Fruit fly (Drosophila melanogaster) whole organism, embryonic: ENCODE results near the gene CG43400.

Experiments used
- Aef1 ChIP-seq: fragments of 200-800 bp; sonication (Bioruptor generic); IDR thresholded peaks from 3 replicates; pipeline ENCODE4 v1.3.6; 2022; ENCODE audit warnings: missing biosample characterization, missing genetic modification characterization
- Bteb2 ChIP-seq: fragments of 200-800 bp; sonication (Bioruptor generic); optimal IDR thresholded peaks from 2 replicates; lab custom pipeline; 2016; ENCODE audit warnings: missing biosample characterization, missing genetic modification characterization
- CG10147 ChIP-seq: fragments of 200-800 bp; sonication (Bioruptor generic); optimal IDR thresholded peaks from 2 replicates; lab custom pipeline; 2019; ENCODE audit warnings: missing biosample characterization, mild to moderate bottlenecking, missing genetic modification characterization, moderate library complexity
- CG10366 ChIP-seq: fragments of 200-800 bp; sonication (Bioruptor generic); IDR thresholded peaks from 2 replicates; pipeline ENCODE4 v1.3.6; 2022; ENCODE audit warnings: missing biosample characterization, missing genetic modification characterization
- CG10462 ChIP-seq: fragments of 200-800 bp; sonication (Bioruptor generic); optimal IDR thresholded peaks from 2 replicates; lab custom pipeline; 2016; ENCODE audit warnings: missing biosample characterization, missing genetic modification characterization
- CG12299 ChIP-seq: fragments of 200-800 bp; sonication (Bioruptor generic); optimal IDR thresholded peaks from 2 replicates; lab custom pipeline; 2018; ENCODE audit warnings: missing biosample characterization, mild to moderate bottlenecking, missing genetic modification characterization
- CG13624 ChIP-seq: fragments of 200-800 bp; sonication (Bioruptor generic); optimal IDR thresholded peaks from 2 replicates; lab custom pipeline; 2016; ENCODE audit warnings: missing biosample characterization, missing genetic modification characterization
- CG14965 ChIP-seq: fragments of 200-800 bp; sonication (Bioruptor generic); optimal IDR thresholded peaks from 2 replicates; lab custom pipeline; 2016; ENCODE audit warnings: missing biosample characterization, missing genetic modification characterization, borderline replicate concordance
- CG16779 ChIP-seq: fragments of 200-800 bp; sonication (Bioruptor generic); IDR thresholded peaks from 2 replicates; pipeline ENCODE4 v1.3.6; 2022; ENCODE audit warnings: missing biosample characterization, missing genetic modification characterization
- CG17385 ChIP-seq: fragments of 200-800 bp; sonication (Bioruptor generic); optimal IDR thresholded peaks from 3 replicates; lab custom pipeline; 2018; ENCODE audit warnings: missing biosample characterization, mild to moderate bottlenecking, missing genetic modification characterization
- CG18764 ChIP-seq: fragments of 200-800 bp; sonication (Bioruptor generic); optimal IDR thresholded peaks from 3 replicates; lab custom pipeline; 2016; ENCODE audit warnings: missing biosample characterization, missing genetic modification characterization
- CG2120 ChIP-seq: fragments of 200-800 bp; sonication (Bioruptor generic); optimal IDR thresholded peaks from 3 replicates; lab custom pipeline; 2016; ENCODE audit warnings: missing biosample characterization, missing genetic modification characterization
- CG2678 ChIP-seq: fragments of 200-800 bp; sonication (Bioruptor generic); optimal IDR thresholded peaks from 3 replicates; lab custom pipeline; 2019; ENCODE audit warnings: missing biosample characterization, mild to moderate bottlenecking, missing genetic modification characterization, moderate library complexity
- CG31224 ChIP-seq: fragments of 200-800 bp; sonication (Bioruptor generic); IDR thresholded peaks from 2 replicates; pipeline ENCODE4 v1.3.6; 2022; ENCODE audit warnings: missing biosample characterization, missing genetic modification characterization
- CG31388 ChIP-seq: fragments of 200-800 bp; sonication (Bioruptor generic); optimal IDR thresholded peaks from 2 replicates; lab custom pipeline; 2016; ENCODE audit warnings: missing biosample characterization, missing genetic modification characterization
- CG32772 ChIP-seq: fragments of 200-800 bp; sonication (Bioruptor generic); IDR thresholded peaks from 2 replicates; pipeline ENCODE4 v1.3.6; 2022; ENCODE audit warnings: missing biosample characterization, missing genetic modification characterization
- CG4282 ChIP-seq: fragments of 200-800 bp; sonication (Bioruptor generic); optimal IDR thresholded peaks from 2 replicates; lab custom pipeline; 2016; ENCODE audit warnings: missing biosample characterization, missing genetic modification characterization
- CG7928 ChIP-seq: fragments of 200-800 bp; sonication (Bioruptor generic); optimal IDR thresholded peaks from 2 replicates; lab custom pipeline; 2017; ENCODE audit warnings: missing biosample characterization, mild to moderate bottlenecking, missing genetic modification characterization
- CG8388 ChIP-seq: fragments of 200-800 bp; sonication (Bioruptor generic); optimal IDR thresholded peaks from 2 replicates; lab custom pipeline; 2019; ENCODE audit warnings: missing biosample characterization, mild to moderate bottlenecking, missing genetic modification characterization, moderate library complexity
- CG9876 ChIP-seq: fragments of 200-800 bp; sonication (Bioruptor generic); optimal IDR thresholded peaks from 2 replicates; lab custom pipeline; 2016; ENCODE audit warnings: missing biosample characterization, missing genetic modification characterization
- Camta ChIP-seq: fragments of 200-800 bp; sonication (Bioruptor generic); optimal IDR thresholded peaks from 2 replicates; lab custom pipeline; 2016; ENCODE audit warnings: missing biosample characterization, missing genetic modification characterization
- D19A ChIP-seq: fragments of 200-800 bp; optimal IDR thresholded peaks from 3 replicates; lab custom pipeline; 2019; ENCODE audit warnings: missing biosample characterization, mild to moderate bottlenecking, missing genetic modification characterization, moderate library complexity
- Eip74EF ChIP-seq, 2 experiments: fragments of 200-800 bp in 1 of 2; fragments of >200 bp in 1 of 2; sonication (Bioruptor generic) in 1 of 2; optimal IDR thresholded peaks; 2 replicates each; lab custom pipeline; 2017 to 2019; ENCODE audit warnings: missing biosample characterization in 2 of 2, missing genetic modification characterization in 2 of 2, mild to moderate bottlenecking in 1 of 2, moderate library complexity in 1 of 2
- HLH4C ChIP-seq: fragments of 200-800 bp; sonication (Bioruptor generic); IDR thresholded peaks from 3 replicates; pipeline ENCODE4 v1.3.6; 2022; ENCODE audit warnings: missing biosample characterization, missing genetic modification characterization; ENCODE audit not compliant: partially characterized antibody
- HmgD ChIP-seq: fragments of 200-800 bp; sonication (Bioruptor generic); optimal IDR thresholded peaks from 3 replicates; lab custom pipeline; 2016; ENCODE audit warnings: missing biosample characterization, missing genetic modification characterization
- Hmx ChIP-seq: fragments of 200-800 bp; sonication (Bioruptor generic); optimal IDR thresholded peaks from 2 replicates; lab custom pipeline; 2016; ENCODE audit warnings: missing biosample characterization, missing genetic modification characterization
- Kr ChIP-seq: fragments of 200-800 bp; sonication (Bioruptor generic); optimal IDR thresholded peaks from 2 replicates; lab custom pipeline; 2017; ENCODE audit warnings: missing biosample characterization, mild to moderate bottlenecking, missing genetic modification characterization
- Max ChIP-seq: fragments of 200-800 bp; sonication (Bioruptor generic); optimal IDR thresholded peaks from 2 replicates; lab custom pipeline; 2016; ENCODE audit warnings: missing biosample characterization, mild to moderate bottlenecking, missing genetic modification characterization
- NC2β ChIP-seq: fragments of 200-800 bp; sonication (Bioruptor generic); optimal IDR thresholded peaks from 2 replicates; lab custom pipeline; 2016; ENCODE audit warnings: missing biosample characterization, missing genetic modification characterization
- Neu2 ChIP-seq: fragments of 200-800 bp; sonication (Bioruptor generic); optimal IDR thresholded peaks from 3 replicates; lab custom pipeline; 2016; ENCODE audit warnings: missing biosample characterization, missing genetic modification characterization, borderline replicate concordance
- Optix ChIP-seq: fragments of 200-800 bp; sonication (Bioruptor generic); IDR thresholded peaks from 3 replicates; pipeline ENCODE4 v1.3.6; 2022; ENCODE audit warnings: missing biosample characterization, missing genetic modification characterization
- Ptx1 ChIP-seq: fragments of 200-800 bp; sonication (Bioruptor generic); IDR thresholded peaks from 2 replicates; pipeline ENCODE4 v1.3.6; 2022; ENCODE audit warnings: missing biosample characterization, missing genetic modification characterization
- Side ChIP-seq: fragments of 200-800 bp; sonication (Bioruptor generic); optimal IDR thresholded peaks from 2 replicates; lab custom pipeline; 2016; ENCODE audit warnings: missing biosample characterization, missing genetic modification characterization
- Six4 ChIP-seq: fragments of 200-800 bp; sonication (Bioruptor generic); optimal IDR thresholded peaks from 2 replicates; lab custom pipeline; 2016; ENCODE audit warnings: missing biosample characterization, missing genetic modification characterization
- Spps ChIP-seq: fragments of 200-800 bp; sonication (Bioruptor generic); optimal IDR thresholded peaks from 2 replicates; lab custom pipeline; 2018; ENCODE audit warnings: missing biosample characterization, mild to moderate bottlenecking, missing genetic modification characterization
- Tbp ChIP-seq: fragments of >200 bp; optimal IDR thresholded peaks from 2 replicates; lab custom pipeline; 2018; ENCODE audit warnings: missing biosample characterization, missing genetic modification characterization
- abd-A ChIP-seq: fragments of 200-800 bp; sonication (Bioruptor generic); optimal IDR thresholded peaks from 3 replicates; lab custom pipeline; 2019; ENCODE audit warnings: missing biosample characterization, mild to moderate bottlenecking, missing genetic modification characterization, moderate library complexity
- bbx ChIP-seq: fragments of 200-800 bp; sonication (Bioruptor generic); IDR thresholded peaks from 2 replicates; pipeline ENCODE4 v1.3.6; 2022; ENCODE audit warnings: missing biosample characterization, missing genetic modification characterization; ENCODE audit not compliant: partially characterized antibody
- cad ChIP-seq: fragments of >200 bp; optimal IDR thresholded peaks from 2 replicates; lab custom pipeline; 2017; ENCODE audit warnings: missing biosample characterization, missing genetic modification characterization
- chinmo ChIP-seq: fragments of 200-800 bp; sonication (Bioruptor generic); IDR thresholded peaks from 4 replicates; pipeline ENCODE4 v1.3.6; 2022; ENCODE audit warnings: missing biosample characterization, missing genetic modification characterization; ENCODE audit not compliant: partially characterized antibody
- dimm ChIP-seq: fragments of 200-800 bp; sonication (Bioruptor generic); IDR thresholded peaks from 2 replicates; pipeline ENCODE4 v1.3.6; 2022; ENCODE audit warnings: missing biosample characterization, missing genetic modification characterization
- dmrt99B ChIP-seq: fragments of 200-800 bp; sonication (Bioruptor generic); optimal IDR thresholded peaks from 2 replicates; lab custom pipeline; 2018; ENCODE audit warnings: missing biosample characterization, mild to moderate bottlenecking, missing genetic modification characterization, moderate library complexity
- ems ChIP-seq: fragments of 200-800 bp; sonication (Bioruptor generic); optimal IDR thresholded peaks from 3 replicates; lab custom pipeline; 2016; ENCODE audit warnings: missing biosample characterization, missing genetic modification characterization
- esg ChIP-seq: fragments of 200-800 bp; sonication (Bioruptor generic); conservative IDR thresholded peaks from 2 replicates; pipeline ENCODE4 v1.3.6; 2022; ENCODE audit warnings: missing biosample characterization, missing genetic modification characterization
- insv ChIP-seq, 2 experiments: fragments of 200-800 bp; sonication (Bioruptor generic); optimal IDR thresholded peaks; 3 replicates each; lab custom pipeline; 2016 to 2018; ENCODE audit warnings: missing biosample characterization in 2 of 2, missing genetic modification characterization in 2 of 2
- klu ChIP-seq: fragments of 200-800 bp; sonication (Bioruptor generic); IDR thresholded peaks from 2 replicates; pipeline ENCODE4 v1.3.6; 2022; ENCODE audit warnings: missing biosample characterization, missing genetic modification characterization
- kni ChIP-seq: fragments of 200-800 bp; sonication (Bioruptor generic); optimal IDR thresholded peaks from 3 replicates; lab custom pipeline; 2017; ENCODE audit warnings: mild to moderate bottlenecking, missing biosample characterization, missing genetic modification reagents, missing genetic modification characterization
- otp ChIP-seq: fragments of 200-800 bp; sonication (Bioruptor generic); IDR thresholded peaks from 3 replicates; pipeline ENCODE4, ENCODE4 v1.3.6; 2022; ENCODE audit warnings: missing biosample characterization, missing genetic modification characterization
- pros ChIP-seq: fragments of 200-800 bp; sonication (Bioruptor generic); optimal IDR thresholded peaks from 3 replicates; lab custom pipeline; 2019; ENCODE audit warnings: missing biosample characterization, mild to moderate bottlenecking, missing genetic modification characterization, moderate library complexity
- repo ChIP-seq: fragments of 200-800 bp; sonication (Bioruptor generic); optimal IDR thresholded peaks from 2 replicates; lab custom pipeline; 2016; ENCODE audit warnings: missing biosample characterization, missing genetic modification characterization
- sim ChIP-seq: fragments of 200-800 bp; sonication (Bioruptor generic); IDR thresholded peaks from 2 replicates; pipeline ENCODE4 v1.3.6; 2022; ENCODE audit warnings: missing biosample characterization, missing genetic modification characterization
- twi ChIP-seq: fragments of 200-800 bp; optimal IDR thresholded peaks from 2 replicates; lab custom pipeline; 2019; ENCODE audit warnings: missing biosample characterization, mild to moderate bottlenecking, missing genetic modification characterization, moderate library complexity

CG43400 gene

dm6 chr2L:8528318-8528717 lies 37.8 kb downstream of the CG43400 start, which contains the start of the genes lmgA and lmgB (continued):
- TF ChIP-seq CG8388 (GFP tag; lab: Kevin White, UChicago) (peak; percentile 8), CG4282 (GFP tag; lab: Kevin White, UChicago) (no peak), D19A (peak; percentile 1), Side (GFP tag; lab: Kevin White, UChicago) (no peak), repo (no peak), dimm (GFP tag; lab: Robert Waterston, UW) (no peak), Spps (tag; lab: Kevin White, UChicago) (no peak), Ptx1 (GFP tag; lab: Robert Waterston, UW) (peak; percentile 65), CG13624 (no peak), Camta (GFP tag; lab: Kevin White, UChicago) (no peak), CG10147 (GFP tag; lab: Kevin White, UChicago) (peak; percentile 8), Max (GFP tag; lab: Kevin White, UChicago) (peak; percentile 44), CG2678 (tag; lab: Kevin White, UChicago) (no peak), Hmx (GFP tag; lab: Kevin White, UChicago) (no peak), bbx (GFP tag; lab: Robert Waterston, UW) (peak; percentile 82), HLH4C (peak; percentile 97), Kr (GFP tag; lab: Kevin White, UChicago) (no peak), CG14965 (GFP tag; lab: Kevin White, UChicago) (no peak), CG10462 (GFP tag; lab: Kevin White, UChicago) (no peak), CG9876 (GFP tag; lab: Kevin White, UChicago) (no peak), NC2β (no peak), cad (no peak), CG12299 (tag; lab: Kevin White, UChicago) (no peak), Aef1 (GFP tag; lab: Robert Waterston, UW) (no peak; the same call in 2 of the 3 replicates), CG16779 (GFP tag; lab: Robert Waterston, UW) (0 out of 2 replicates have a peak, but pooled peaks have one; percentile 19), Tbp (no peak), HmgD (no peak), CG10366 (GFP tag; lab: Robert Waterston, UW) (no peak), Bteb2 (no peak), chinmo (GFP tag; lab: Robert Waterston, UW) (peak; percentile 46; the same call in 3 of the 4 replicates), Neu2 (GFP tag; lab: Kevin White, UChicago) (no peak), abd-A (tag; lab: Kevin White, UChicago) (no peak), pros (no peak), klu (GFP tag; lab: Robert Waterston, UW) (no peak), CG31388 (GFP tag; lab: Kevin White, UChicago) (no peak), Optix (no peak), ems (GFP tag; lab: Kevin White, UChicago) (no peak), CG2120 (GFP tag; lab: Kevin White, UChicago) (peak; percentile 62), CG32772 (GFP tag; lab: Robert Waterston, UW) (no peak), sim (GFP tag; lab: Robert Waterston, UW) (no peak), CG31224 (GFP tag; lab: Robert Waterston, UW) (no peak), kni (GFP tag; lab: Kevin White, UChicago) (no peak), Six4 (GFP tag; lab: Kevin White, UChicago) (peak; percentile 14), insv (GFP tag; optimal IDR thresholded peaks at IDR 0.05; lab: Kevin White, UChicago) (no peak), CG18764 (GFP tag; lab: Kevin White, UChicago) (peak; percentile 21), dmrt99B (tag; lab: Kevin White, UChicago) (no peak), twi (tag; lab: Kevin White, UChicago) (peak; percentile 3), CG17385 (GFP tag; lab: Kevin White, UChicago) (no peak), CG7928 (GFP tag; lab: Kevin White, UChicago) (no peak), Eip74EF (GFP tag; optimal IDR thresholded peaks at IDR 0.05; lab: Kevin White, UChicago) (no peak), esg (GFP tag; lab: Robert Waterston, UW) (peak; percentile 37), otp (GFP tag; lab: Robert Waterston, UW) (no peak)
